Worm (Caenorhabditis elegans): Measurements from ENCODE around the gene C27D8.4.

The C27D8.4 gene

DNA sequence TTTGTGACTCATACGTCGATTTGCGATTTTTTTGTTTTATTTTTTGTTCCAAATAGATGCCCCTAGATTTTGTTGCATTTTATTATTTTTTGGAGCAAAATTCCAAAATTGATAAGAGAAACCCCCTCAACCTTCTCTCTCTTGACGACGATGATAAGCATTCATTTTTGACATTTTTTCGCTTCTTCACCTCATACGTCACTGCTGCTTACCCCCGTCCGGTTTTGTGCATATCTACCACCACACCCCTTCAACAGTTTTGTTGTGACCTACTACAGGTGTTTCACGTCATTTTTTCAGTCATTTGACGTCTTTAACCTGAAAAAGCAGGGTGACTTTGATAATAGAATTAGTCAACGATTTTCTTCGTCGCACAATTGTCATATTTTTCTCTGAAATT lies 5.0 kb upstream of the C27D8.4 start:
- TF ChIP-seq elt-2 (tag; optimal IDR thresholded peaks at IDR 0.05): peak; percentile 67
- no peak for TF ChIP-seq C16A3.4 (tag; optimal IDR thresholded peaks at IDR 0.05)
- no peak for TF ChIP-seq vab-15 (tag; optimal IDR thresholded peaks at IDR 0.05)
- no peak for TF ChIP-seq pag-3 (tag; optimal IDR thresholded peaks at IDR 0.05; ENCODE audit: borderline replicate concordance, insufficient read depth)
- peak; percentile 2 for TF ChIP-seq nhr-71 (tag; optimal IDR thresholded peaks at IDR 0.05)

- TF ChIP-seq elt-2 (tag; optimal IDR thresholded peaks at IDR 0.05) (peak; percentile 28), dpl-1 (GFP tag; optimal IDR thresholded peaks at IDR 0.05) (no peak)
These were observed 3.7 kb upstream of the C27D8.4 start for ce11 chrIV:12700204-12700603.

- peak; percentile 39 for TF ChIP-seq lin-14 (GFP tag; optimal IDR thresholded peaks at IDR 0.05)
- no peak for TF ChIP-seq ama-1 (optimal IDR thresholded peaks at IDR 0.05)
These were observed 3.0 kb upstream of the C27D8.4 start for ce11 chrIV:12700944-12701343.

ce11 chrIV:12710996-12711395 lies 7.1 kb downstream of the C27D8.4 start, which contains the start of gene C27D8.2:
Gene C27D8.2, plus strand, starts transcription at chrIV:12711217.
- TF ChIP-seq sox-4 (tag; optimal IDR thresholded peaks at IDR 0.05) (no peak), nhr-90 (tag; optimal IDR thresholded peaks at IDR 0.05; ENCODE audit: poor library complexity) (peak; percentile 17), efl-1 (optimal IDR thresholded peaks at IDR 0.05) (no peak), efl-1 (GFP tag; optimal IDR thresholded peaks at IDR 0.05 in 1 of 2) (peak in 1 of 2 experiments; percentile 41), mef-2 (tag; optimal IDR thresholded peaks at IDR 0.05) (no peak), ets-5 (GFP tag; IDR thresholded peaks at IDR 0.05) (no peak), jun-1 (tag; optimal IDR thresholded peaks at IDR 0.05) (no peak), ztf-11 (tag; optimal IDR thresholded peaks at IDR 0.05) (no peak), Y116A8C.19 (tag; optimal IDR thresholded peaks at IDR 0.05; ENCODE audit: borderline replicate concordance) (no peak), ceh-88 (GFP tag; IDR thresholded peaks at IDR 0.05) (no peak), nhr-85 (tag) (no peak), fkh-8 (tag; optimal IDR thresholded peaks at IDR 0.05) (no peak), rnt-1 (tag; optimal IDR thresholded peaks at IDR 0.05) (no peak), fos-1 (tag; optimal IDR thresholded peaks at IDR 0.05) (no peak), skn-1 (tag; optimal IDR thresholded peaks at IDR 0.05) (no peak), elt-3 (tag; optimal IDR thresholded peaks at IDR 0.05) (peak in 5 of 6 experiments; percentile 20 to 92 (median 74)), lsy-2 (tag; optimal IDR thresholded peaks at IDR 0.05) (no peak), grh-1 (GFP tag; IDR thresholded peaks at IDR 0.05) (no peak), nhr-19 (GFP tag; conservative IDR thresholded peaks at IDR 0.05) (peak; percentile 20; the same call in 1 of the 2 replicates), lir-3 (tag; optimal IDR thresholded peaks at IDR 0.05; ENCODE audit: poor library complexity) (no peak), unc-86 (tag; optimal IDR thresholded peaks at IDR 0.05) (no peak), snu-23 (GFP tag; optimal IDR thresholded peaks at IDR 0.05) (peak; percentile 19), hlh-17 (GFP tag; optimal IDR thresholded peaks at IDR 0.05; ENCODE audit: borderline replicate concordance) (no peak), snpc-4 (tag; optimal IDR thresholded peaks at IDR 0.05) (no peak), nhr-20 (tag; optimal IDR thresholded peaks at IDR 0.05) (peak; percentile 9), ceh-63 (GFP tag; optimal IDR thresholded peaks at IDR 0.05) (no peak), nhr-12 (tag; optimal IDR thresholded peaks at IDR 0.05) (no peak), fkh-4 (tag; optimal IDR thresholded peaks at IDR 0.05; ENCODE audit: borderline replicate concordance) (no peak), pax-3 (tag; optimal IDR thresholded peaks at IDR 0.05) (no peak), nhr-77 (tag; optimal IDR thresholded peaks at IDR 0.05) (no peak), C16A3.4 (tag; optimal IDR thresholded peaks at IDR 0.05) (no peak), nhr-11 (tag; optimal IDR thresholded peaks at IDR 0.05) (no peak), isw-1 (GFP tag; IDR thresholded peaks at IDR 0.05) (no peak), zip-4 (GFP tag; optimal IDR thresholded peaks at IDR 0.05) (no peak), mep-1 (tag; optimal IDR thresholded peaks at IDR 0.05) (no peak), pag-3 (tag; optimal IDR thresholded peaks at IDR 0.05; ENCODE audit: borderline replicate concordance, insufficient read depth) (no peak), efl-3 (GFP tag; optimal IDR thresholded peaks at IDR 0.05) (no peak), blmp-1 (tag; optimal IDR thresholded peaks at IDR 0.05) (peak; percentile 80), hpl-2 (GFP tag; optimal IDR thresholded peaks at IDR 0.05) (no peak), hlh-4 (tag; optimal IDR thresholded peaks at IDR 0.05) (no peak), lin-14 (GFP tag; optimal IDR thresholded peaks at IDR 0.05) (peak; percentile 21), nhr-71 (tag; optimal IDR thresholded peaks at IDR 0.05) (peak; percentile 27)

Measured in whole organism, L1 larva.